Worm (Caenorhabditis elegans) whole organism, L3 larva: ENCODE data around the gene sorf-1.

Source experiments
- R02D3.7 ChIP-seq: fragments of 150-350 bp; optimal IDR thresholded peaks from 2 replicates; lab custom pipeline; 2014; ENCODE audit warnings: missing biosample characterization, missing genetic modification characterization
- jun-1 ChIP-seq: fragments of 150-350 bp; optimal IDR thresholded peaks from 2 replicates; lab custom pipeline; 2014; ENCODE audit warnings: missing biosample characterization, missing genetic modification reagents, missing genetic modification characterization
- lin-15B ChIP-seq: fragments of 150-350 bp; optimal IDR thresholded peaks from 2 replicates; lab custom pipeline; 2014; ENCODE audit warnings: missing biosample characterization, missing genetic modification characterization
- nhr-11 ChIP-seq: fragments of 150-350 bp; optimal IDR thresholded peaks from 2 replicates; lab custom pipeline; 2014; ENCODE audit warnings: missing biosample characterization, missing genetic modification characterization
- pha-4 ChIP-seq: fragments of 150-350 bp; optimal IDR thresholded peaks from 2 replicates; lab custom pipeline; 2014; ENCODE audit warnings: missing biosample characterization, missing genetic modification reagents, missing genetic modification characterization
- pqm-1 ChIP-seq: fragments of 150-350 bp; optimal IDR thresholded peaks from 2 replicates; lab custom pipeline; 2017; ENCODE audit warnings: missing biosample characterization, missing genetic modification characterization, inconsistent platforms
- skn-1 ChIP-seq: fragments of 150-350 bp; optimal IDR thresholded peaks from 2 replicates; lab custom pipeline; 2014; ENCODE audit warnings: missing biosample characterization, missing genetic modification characterization
- unc-62 ChIP-seq: fragments of 150-350 bp; sonication (generic microtip); optimal IDR thresholded peaks from 4 replicates; lab custom pipeline; 2014; ENCODE audit warnings: missing biosample characterization, missing genetic modification reagents, missing genetic modification characterization

- TF ChIP-seq pha-4 (tag; lab: Kevin White, UChicago): no peak
- no peak for TF ChIP-seq unc-62 (GFP tag; lab: Kevin White, UChicago)
- no peak for TF ChIP-seq R02D3.7 (tag; lab: Kevin White, UChicago)
- TF ChIP-seq lin-15B: no peak
- TF ChIP-seq nhr-11 (tag; lab: Kevin White, UChicago): no peak
- no peak for TF ChIP-seq pqm-1 (tag; lab: Kevin White, UChicago)
- TF ChIP-seq skn-1: no peak
- TF ChIP-seq jun-1: no peak
These were observed 40.0 kb upstream of the sorf-1 start, which contains the start of gene C04F6.7 for ce11 chrX:3419084-3419483.
